Fruit fly (Drosophila melanogaster): ENCODE data around the gene CG31253.

CG31253 gene

dm6 chr3R:27946555-27947204 is 13.7 kb downstream of the CG31253 start (continued):
- TF ChIP-seq mirr (GFP tag; optimal IDR thresholded peaks at IDR 0.05) (peak; percentile 72), corto (GFP tag; optimal IDR thresholded peaks at IDR 0.05) (no peak)

dm6 chr3R:27945398-27945797 is 15.0 kb downstream of the CG31253 start:
- TF ChIP-seq NC2α (GFP tag; optimal IDR thresholded peaks at IDR 0.05) (no peak), sens (GFP tag) (peak; percentile 23)

- TF ChIP-seq amos (GFP tag; IDR thresholded peaks at IDR 0.05; ENCODE audit: partially characterized antibody) (peak; percentile 98), nerfin-2 (GFP tag; IDR thresholded peaks at IDR 0.05; ENCODE audit: partially characterized antibody) (peak; percentile 90), bcd (GFP tag; optimal IDR thresholded peaks at IDR 0.05) (peak; percentile 32), CG34376 (GFP tag; optimal IDR thresholded peaks at IDR 0.05) (no peak), CG18619 (GFP tag; optimal IDR thresholded peaks at IDR 0.05) (peak; percentile 37), CG8359 (GFP tag; optimal IDR thresholded peaks at IDR 0.05; ENCODE audit: borderline replicate concordance) (no peak), CG13296 (GFP tag; optimal IDR thresholded peaks at IDR 0.05) (no peak), tup (GFP tag; optimal IDR thresholded peaks at IDR 0.05) (peak; percentile 14), stwl (tag; optimal IDR thresholded peaks at IDR 0.05) (peak; percentile 39), CG4617 (GFP tag; optimal IDR thresholded peaks at IDR 0.05; ENCODE audit: borderline replicate concordance) (peak; percentile 77), CG9932 (GFP tag; IDR thresholded peaks at IDR 0.05) (peak; percentile 94), CG15011 (GFP tag; optimal IDR thresholded peaks at IDR 0.05) (no peak), CHES-1-like (GFP tag; optimal IDR thresholded peaks at IDR 0.05) (no peak), CG13775 (GFP tag; optimal IDR thresholded peaks at IDR 0.05) (peak; percentile 71), gro (GFP tag; optimal IDR thresholded peaks at IDR 0.05) (no peak), Bteb2 (GFP tag; optimal IDR thresholded peaks at IDR 0.05) (no peak), Gug (GFP tag; IDR thresholded peaks at IDR 0.05) (peak; percentile 82), CG3838 (GFP tag; optimal IDR thresholded peaks at IDR 0.05) (no peak), Rfx (GFP tag; IDR thresholded peaks at IDR 0.05) (peak; percentile 90), Nf-YC (tag; optimal IDR thresholded peaks at IDR 0.05) (peak; percentile 2), lola (GFP tag; optimal IDR thresholded peaks at IDR 0.05) (peak in 1 of 3 experiments; percentile 19), otp (GFP tag; IDR thresholded peaks at IDR 0.05) (no peak), lmd (GFP tag; IDR thresholded peaks at IDR 0.05) (peak; percentile 64), CG13424 (tag; optimal IDR thresholded peaks at IDR 0.05) (peak; percentile 45), CG11456 (GFP tag; IDR thresholded peaks at IDR 0.05) (peak; percentile 86), Asciz (GFP tag; optimal IDR thresholded peaks at IDR 0.05) (no peak), Poxn (GFP tag; IDR thresholded peaks at IDR 0.05) (peak; percentile 37; the same call in 1 of the 2 replicates), CG4282 (GFP tag; optimal IDR thresholded peaks at IDR 0.05) (peak; percentile 50), CG8388 (GFP tag; optimal IDR thresholded peaks at IDR 0.05) (peak; percentile 60), ac (GFP tag; optimal IDR thresholded peaks at IDR 0.05) (no peak), shn (GFP tag; optimal IDR thresholded peaks at IDR 0.05) (no peak), CG4424 (GFP tag; optimal IDR thresholded peaks at IDR 0.05) (peak; percentile 61), Sry-β (GFP tag; optimal IDR thresholded peaks at IDR 0.05) (peak; percentile 90), dimm (GFP tag; IDR thresholded peaks at IDR 0.05) (no peak), CG1529 (GFP tag; optimal IDR thresholded peaks at IDR 0.05) (no peak), schlank (tag; optimal IDR thresholded peaks at IDR 0.05) (peak; percentile 25), chinmo (GFP tag; IDR thresholded peaks at IDR 0.05; ENCODE audit: partially characterized antibody) (peak; percentile 91), disco-r (GFP tag; optimal IDR thresholded peaks at IDR 0.05) (no peak), CG17361 (GFP tag; IDR thresholded peaks at IDR 0.05) (peak; percentile 87; the same call in 2 of the 3 replicates)
Measured at dm6 chr3R:27937752-27938694, 22.4 kb downstream of the CG31253 start, which contains the start of the genes NSD and BOD1. Gene NSD, minus strand, starts transcription at chr3R:27937853. Gene BOD1, plus strand, starts transcription at chr3R:27938245.
